Fruit fly (Drosophila melanogaster) whole organism, embryonic: Measurements from ENCODE around the gene PNPase.
A peak's percentile ranks its signal among the peaks of the same experiment; 100 is the strongest.

ENCODE experiments used
- Aef1 ChIP-seq: fragments of 200-800 bp; sonication (Bioruptor generic); IDR thresholded peaks from 3 replicates; pipeline ENCODE4 v1.3.6; 2022; ENCODE audit warnings: missing biosample characterization, missing genetic modification characterization
- Atf3 ChIP-seq: fragments of 200-800 bp; sonication (Bioruptor generic); optimal IDR thresholded peaks from 3 replicates; lab custom pipeline; 2016; ENCODE audit warnings: missing biosample characterization, missing genetic modification characterization
- B-H1 ChIP-seq: fragments of 200-800 bp; sonication (Bioruptor generic); IDR thresholded peaks from 3 replicates; pipeline ENCODE4 v1.3.6; 2022; ENCODE audit warnings: missing biosample characterization, missing genetic modification characterization
- CG10462 ChIP-seq: fragments of 200-800 bp; sonication (Bioruptor generic); optimal IDR thresholded peaks from 2 replicates; lab custom pipeline; 2016; ENCODE audit warnings: missing biosample characterization, missing genetic modification characterization
- CG10654 ChIP-seq: fragments of 200-800 bp; sonication (Bioruptor generic); optimal IDR thresholded peaks from 2 replicates; lab custom pipeline; 2016; ENCODE audit warnings: missing biosample characterization, missing genetic modification characterization
- CG11504 ChIP-seq: fragments of 200-800 bp; sonication (Bioruptor generic); optimal IDR thresholded peaks from 3 replicates; lab custom pipeline; 2019; ENCODE audit warnings: missing biosample characterization, mild to moderate bottlenecking, missing genetic modification characterization, moderate library complexity
- CG11695 ChIP-seq: fragments of 200-800 bp; sonication (Bioruptor generic); IDR thresholded peaks from 3 replicates; pipeline ENCODE4 v1.3.6; 2022; ENCODE audit warnings: missing biosample characterization, missing genetic modification characterization
- CG15073 ChIP-seq: fragments of 200-800 bp; sonication (Bioruptor generic); optimal IDR thresholded peaks from 2 replicates; lab custom pipeline; 2016; ENCODE audit warnings: missing biosample characterization, missing genetic modification characterization
- CG1529 ChIP-seq: fragments of 200-800 bp; sonication (Bioruptor generic); optimal IDR thresholded peaks from 3 replicates; lab custom pipeline; 2018; ENCODE audit warnings: missing biosample characterization, missing genetic modification characterization
- CG17359 ChIP-seq: fragments of 200-800 bp; sonication (Bioruptor generic); optimal IDR thresholded peaks from 3 replicates; lab custom pipeline; 2018; ENCODE audit warnings: missing biosample characterization, mild to moderate bottlenecking, missing genetic modification characterization, moderate library complexity
- CG17361 ChIP-seq: fragments of 200-800 bp; sonication (Bioruptor generic); IDR thresholded peaks from 3 replicates; pipeline ENCODE4 v1.3.6; 2022; ENCODE audit warnings: missing biosample characterization, missing genetic modification characterization
- CG1832 ChIP-seq: fragments of 200-800 bp; sonication (Bioruptor generic); optimal IDR thresholded peaks from 2 replicates; lab custom pipeline; 2017; ENCODE audit warnings: missing biosample characterization, mild to moderate bottlenecking, missing genetic modification characterization, inconsistent platforms
- CG2678 ChIP-seq: fragments of 200-800 bp; sonication (Bioruptor generic); optimal IDR thresholded peaks from 3 replicates; lab custom pipeline; 2019; ENCODE audit warnings: missing biosample characterization, mild to moderate bottlenecking, missing genetic modification characterization, moderate library complexity
- CG2875 ChIP-seq: fragments of 200-800 bp; sonication (Bioruptor generic); optimal IDR thresholded peaks from 2 replicates; lab custom pipeline; 2017; ENCODE audit warnings: missing biosample characterization, mild to moderate bottlenecking, missing genetic modification characterization, missing genetic modification reagents
- CG31224 ChIP-seq: fragments of 200-800 bp; sonication (Bioruptor generic); IDR thresholded peaks from 2 replicates; pipeline ENCODE4 v1.3.6; 2022; ENCODE audit warnings: missing biosample characterization, missing genetic modification characterization
- CG34376 ChIP-seq: fragments of 200-800 bp; sonication (Bioruptor generic); optimal IDR thresholded peaks from 2 replicates; lab custom pipeline; 2018; ENCODE audit warnings: missing biosample characterization, mild to moderate bottlenecking, missing genetic modification characterization
- CG34422 ChIP-seq: fragments of 200-800 bp; sonication (Bioruptor generic); IDR thresholded peaks from 3 replicates; pipeline ENCODE4 v1.3.6; 2022; ENCODE audit warnings: missing biosample characterization, missing genetic modification characterization
- CG43689 ChIP-seq: fragments of 200-800 bp; sonication (Bioruptor generic); IDR thresholded peaks from 2 replicates; pipeline ENCODE4 v1.3.6; 2022; ENCODE audit warnings: missing biosample characterization, missing genetic modification characterization
- CG4820 ChIP-seq: fragments of 200-800 bp; sonication (Bioruptor generic); optimal IDR thresholded peaks from 3 replicates; lab custom pipeline; 2016; ENCODE audit warnings: missing biosample characterization, missing genetic modification characterization
- CG6272 ChIP-seq: fragments of 200-800 bp; sonication (Bioruptor generic); IDR thresholded peaks from 2 replicates; pipeline ENCODE4 v1.3.6; 2022; ENCODE audit warnings: missing biosample characterization, missing genetic modification characterization
- Camta ChIP-seq: fragments of 200-800 bp; sonication (Bioruptor generic); optimal IDR thresholded peaks from 2 replicates; lab custom pipeline; 2016; ENCODE audit warnings: missing biosample characterization, missing genetic modification characterization
- Fer2 ChIP-seq: fragments of 200-800 bp; sonication (Bioruptor generic); optimal IDR thresholded peaks from 2 replicates; lab custom pipeline; 2018; ENCODE audit warnings: missing biosample characterization, mild to moderate bottlenecking, missing genetic modification characterization, moderate library complexity
- HmgD ChIP-seq: fragments of 200-800 bp; sonication (Bioruptor generic); optimal IDR thresholded peaks from 3 replicates; lab custom pipeline; 2016; ENCODE audit warnings: missing biosample characterization, missing genetic modification characterization
- Lim3 ChIP-seq: fragments of 200-800 bp; sonication (Bioruptor generic); IDR thresholded peaks from 2 replicates; pipeline ENCODE4 v1.3.6; 2022; ENCODE audit warnings: missing biosample characterization, missing genetic modification characterization
- NK7.1 ChIP-seq: fragments of 200-800 bp; sonication (Bioruptor generic); optimal IDR thresholded peaks from 3 replicates; lab custom pipeline; 2016; ENCODE audit warnings: missing biosample characterization, missing genetic modification characterization
- Nf-YC ChIP-seq: fragments of 200-800 bp; optimal IDR thresholded peaks from 3 replicates; lab custom pipeline; 2019; ENCODE audit warnings: missing biosample characterization, mild to moderate bottlenecking, missing genetic modification characterization, moderate library complexity
- Oaz ChIP-seq: fragments of 200-800 bp; sonication (Bioruptor generic); IDR thresholded peaks from 2 replicates; pipeline ENCODE4 v1.3.6; 2022; ENCODE audit warnings: missing biosample characterization, missing genetic modification characterization
- Oli ChIP-seq: fragments of 200-800 bp; sonication (Bioruptor generic); optimal IDR thresholded peaks from 2 replicates; lab custom pipeline; 2018; ENCODE audit warnings: missing biosample characterization, mild to moderate bottlenecking, missing genetic modification characterization, moderate library complexity
- Rx ChIP-seq: fragments of 200-800 bp; sonication (Bioruptor generic); IDR thresholded peaks from 2 replicates; pipeline ENCODE4 v1.3.6; 2022; ENCODE audit warnings: missing biosample characterization, missing genetic modification characterization
- Sox100B ChIP-seq: fragments of 200-800 bp; sonication (Bioruptor generic); optimal IDR thresholded peaks from 3 replicates; lab custom pipeline; 2018; ENCODE audit warnings: missing biosample characterization, mild to moderate bottlenecking, missing genetic modification characterization
- ab ChIP-seq: fragments of 200-800 bp; sonication (Bioruptor generic); optimal IDR thresholded peaks from 2 replicates; lab custom pipeline; 2016; ENCODE audit warnings: missing biosample characterization, missing genetic modification characterization
- br ChIP-seq: fragments of >200 bp; optimal IDR thresholded peaks from 2 replicates; lab custom pipeline; 2017
- btn ChIP-seq: fragments of 200-800 bp; sonication (Bioruptor generic); optimal IDR thresholded peaks from 2 replicates; lab custom pipeline; 2016; ENCODE audit warnings: missing biosample characterization, missing genetic modification characterization
- cwo ChIP-seq: fragments of 200-800 bp; sonication (Bioruptor generic); optimal IDR thresholded peaks from 3 replicates; lab custom pipeline; 2017; ENCODE audit warnings: missing biosample characterization, missing genetic modification characterization, mild to moderate bottlenecking, moderate library complexity, missing genetic modification reagents
- dysf ChIP-seq: fragments of 200-800 bp; sonication (Bioruptor generic); IDR thresholded peaks from 3 replicates; pipeline ENCODE4 v1.3.6; 2022; ENCODE audit warnings: missing biosample characterization, missing genetic modification characterization
- fd102C ChIP-seq: fragments of 200-800 bp; sonication (Bioruptor generic); optimal IDR thresholded peaks from 2 replicates; lab custom pipeline; 2018; ENCODE audit warnings: missing biosample characterization, mild to moderate bottlenecking, missing genetic modification characterization, moderate library complexity
- gce ChIP-seq: fragments of 200-800 bp; sonication (Bioruptor generic); IDR thresholded peaks from 3 replicates; pipeline ENCODE4 v1.3.6; 2022; ENCODE audit warnings: missing biosample characterization, missing genetic modification characterization
- gcm2 ChIP-seq: fragments of 200-800 bp; sonication (Bioruptor generic); optimal IDR thresholded peaks from 2 replicates; lab custom pipeline; 2016; ENCODE audit warnings: missing biosample characterization, missing genetic modification characterization
- hb ChIP-seq: fragments of 200-800 bp; sonication (Bioruptor generic); IDR thresholded peaks from 3 replicates; pipeline ENCODE4 v1.3.6; 2022; ENCODE audit warnings: missing biosample characterization, missing genetic modification characterization; ENCODE audit not compliant: partially characterized antibody
- lab ChIP-seq: fragments of 200-800 bp; sonication (Bioruptor generic); optimal IDR thresholded peaks from 3 replicates; lab custom pipeline; 2017; ENCODE audit warnings: missing biosample characterization, missing genetic modification characterization, mild to moderate bottlenecking, moderate library complexity, missing genetic modification reagents
- lmd ChIP-seq: fragments of 200-800 bp; sonication (Bioruptor generic); IDR thresholded peaks from 2 replicates; pipeline ENCODE4 v1.3.6; 2022; ENCODE audit warnings: missing biosample characterization, missing genetic modification characterization
- maf-S ChIP-seq: fragments of 200-800 bp; sonication (Bioruptor generic); optimal IDR thresholded peaks from 2 replicates; lab custom pipeline; 2016; ENCODE audit warnings: missing biosample characterization, missing genetic modification characterization
- mld ChIP-seq: fragments of 200-800 bp; sonication (Bioruptor generic); IDR thresholded peaks from 3 replicates; pipeline ENCODE4 v1.3.6; 2022; ENCODE audit warnings: missing biosample characterization, missing genetic modification characterization; ENCODE audit not compliant: partially characterized antibody
- pita ChIP-seq: fragments of 200-800 bp; sonication (Bioruptor generic); optimal IDR thresholded peaks from 2 replicates; lab custom pipeline; 2017; ENCODE audit warnings: missing biosample characterization, mild to moderate bottlenecking, missing genetic modification characterization
- pros ChIP-seq: fragments of 200-800 bp; sonication (Bioruptor generic); optimal IDR thresholded peaks from 3 replicates; lab custom pipeline; 2019; ENCODE audit warnings: missing biosample characterization, mild to moderate bottlenecking, missing genetic modification characterization, moderate library complexity
- sna ChIP-seq: fragments of 200-800 bp; sonication (Bioruptor generic); IDR thresholded peaks from 2 replicates; pipeline ENCODE4 v1.3.6; 2022; ENCODE audit warnings: missing biosample characterization, missing genetic modification characterization; ENCODE audit not compliant: partially characterized antibody
- tgo ChIP-seq: fragments of 200-800 bp; sonication (Bioruptor generic); IDR thresholded peaks from 3 replicates; pipeline ENCODE4 v1.3.6; 2022; ENCODE audit warnings: missing biosample characterization, missing genetic modification characterization
- trem ChIP-seq: fragments of 200-800 bp; optimal IDR thresholded peaks from 3 replicates; lab custom pipeline; 2019; ENCODE audit warnings: missing biosample characterization, mild to moderate bottlenecking, missing genetic modification characterization, moderate library complexity
- wdn ChIP-seq: fragments of 200-800 bp; sonication (Bioruptor generic); IDR thresholded peaks from 2 replicates; pipeline ENCODE4 v1.3.6; 2022; ENCODE audit warnings: missing biosample characterization, missing genetic modification characterization
- zfh2 ChIP-seq: fragments of 200-800 bp; sonication (Bioruptor generic); optimal IDR thresholded peaks from 2 replicates; lab custom pipeline; 2016; ENCODE audit warnings: missing biosample characterization, missing genetic modification characterization

Gene PNPase

dm6 chr3R:31404499-31405276 lies 564 bp downstream of the PNPase start, which contains the start of gene Gprk2 (continued):
- TF ChIP-seq maf-S (peak; percentile 100), dysf (GFP tag; lab: Robert Waterston, UW) (peak; percentile 100), pros (no peak), hb (GFP tag; lab: Robert Waterston, UW) (no peak), gcm2 (GFP tag; lab: Kevin White, UChicago) (peak; percentile 99), CG11504 (peak; percentile 99), CG34376 (GFP tag; lab: Kevin White, UChicago) (peak; percentile 98), trem (tag; lab: Kevin White, UChicago) (peak; percentile 98), CG17361 (GFP tag; lab: Robert Waterston, UW) (peak; percentile 100), CG6272 (peak; percentile 99), NK7.1 (peak; percentile 100), Fer2 (tag; lab: Kevin White, UChicago) (peak; percentile 99), CG1832 (GFP tag; lab: Kevin White, UChicago) (no peak), btn (GFP tag; lab: Kevin White, UChicago) (peak; percentile 100), fd102C (GFP tag; lab: Kevin White, UChicago) (peak; percentile 95), Oaz (GFP tag; lab: Robert Waterston, UW) (peak; percentile 100), B-H1 (GFP tag; lab: Robert Waterston, UW) (peak; percentile 100), gce (peak; percentile 100), sna (GFP tag; lab: Robert Waterston, UW) (no peak), CG4820 (GFP tag; lab: Kevin White, UChicago) (peak; percentile 99), CG15073 (peak; percentile 95), zfh2 (peak; percentile 100), Camta (GFP tag; lab: Kevin White, UChicago) (peak; percentile 100), mld (GFP tag; lab: Robert Waterston, UW) (no peak), tgo (GFP tag; lab: Robert Waterston, UW) (peak; percentile 100), Atf3 (peak; percentile 100), CG17359 (tag; lab: Kevin White, UChicago) (peak; percentile 100), Rx (GFP tag; lab: Robert Waterston, UW) (peak; percentile 100), lab (GFP tag; lab: Kevin White, UChicago) (peak; percentile 100), br (lab: Kevin White, UChicago) (no peak), Lim3 (GFP tag; lab: Robert Waterston, UW) (peak; percentile 99), CG11695 (GFP tag; lab: Robert Waterston, UW) (peak; percentile 100), CG31224 (GFP tag; lab: Robert Waterston, UW) (peak; percentile 99), CG10654 (GFP tag; lab: Kevin White, UChicago) (peak; percentile 100), Nf-YC (tag; lab: Kevin White, UChicago) (peak; percentile 88), CG43689 (peak; percentile 100), CG2875 (peak; percentile 100), HmgD (peak; percentile 100), CG10462 (GFP tag; lab: Kevin White, UChicago) (peak; percentile 100), CG34422 (GFP tag; lab: Robert Waterston, UW) (peak; percentile 100), wdn (GFP tag; lab: Robert Waterston, UW) (peak; percentile 100), Sox100B (GFP tag; lab: Kevin White, UChicago) (peak; percentile 99), pita (GFP tag; lab: Kevin White, UChicago) (no peak), ab (peak; percentile 99), Aef1 (GFP tag; lab: Robert Waterston, UW) (peak; percentile 100), cwo (GFP tag; lab: Kevin White, UChicago) (peak; percentile 99), CG1529 (GFP tag; lab: Kevin White, UChicago) (peak; percentile 100), lmd (peak; percentile 100), CG2678 (tag; lab: Kevin White, UChicago) (peak; percentile 100), Oli (peak; percentile 100)
